Worm (Caenorhabditis elegans) whole organism, late embryonic: ENCODE data around the gene C50E3.7.

Experiments used
- C08G9.2 ChIP-seq: sonication (generic microtip); optimal IDR thresholded peaks from 2 replicates; lab custom pipeline; 2016; ENCODE audit warnings: mild to moderate bottlenecking, missing genetic modification characterization, moderate library complexity, missing compliant biosample characterization
- C38D4.7 ChIP-seq: fragments of 200-800 bp; sonication (Bioruptor generic); optimal IDR thresholded peaks from 2 replicates; lab custom pipeline; 2018; ENCODE audit warnings: mild to moderate bottlenecking, missing genetic modification characterization, moderate library complexity, missing compliant biosample characterization
- K02D7.2 ChIP-seq: sonication (generic microtip); optimal IDR thresholded peaks from 2 replicates; lab custom pipeline; 2017; ENCODE audit warnings: mild to moderate bottlenecking, missing genetic modification characterization, missing compliant biosample characterization
- K09A11.1 ChIP-seq: sonication (generic microtip); optimal IDR thresholded peaks from 2 replicates; lab custom pipeline; 2017; ENCODE audit warnings: antibody characterized with exemption, mild to moderate bottlenecking, missing genetic modification characterization, missing compliant biosample characterization; ENCODE audit not compliant: insufficient read depth
- ceh-18 ChIP-seq: sonication (generic microtip); optimal IDR thresholded peaks from 2 replicates; lab custom pipeline; 2016; ENCODE audit warnings: missing genetic modification characterization, missing compliant biosample characterization
- ceh-19 ChIP-seq: fragments of 200-800 bp; sonication (Bioruptor generic); optimal IDR thresholded peaks from 2 replicates; lab custom pipeline; 2018; ENCODE audit warnings: mild to moderate bottlenecking, missing genetic modification characterization, missing compliant biosample characterization
- ceh-22 ChIP-seq: sonication (generic microtip); optimal IDR thresholded peaks from 2 replicates; lab custom pipeline; 2017; ENCODE audit warnings: missing biosample characterization, missing genetic modification characterization
- ceh-24 ChIP-seq: sonication (generic microtip); optimal IDR thresholded peaks from 2 replicates; lab custom pipeline; 2016; ENCODE audit warnings: mild to moderate bottlenecking, missing genetic modification characterization, missing compliant biosample characterization
- ceh-34 ChIP-seq: sonication (generic microtip); optimal IDR thresholded peaks from 2 replicates; lab custom pipeline; 2016; ENCODE audit warnings: mild to moderate bottlenecking, missing genetic modification characterization, missing compliant biosample characterization
- ceh-6 ChIP-seq: fragments of 200-800 bp; sonication (Bioruptor generic); optimal IDR thresholded peaks from 2 replicates; lab custom pipeline; 2018; ENCODE audit warnings: mild to moderate bottlenecking, missing genetic modification characterization, missing compliant biosample characterization
- che-1 ChIP-seq: sonication (generic microtip); optimal IDR thresholded peaks from 2 replicates; lab custom pipeline; 2016; ENCODE audit warnings: mild to moderate bottlenecking, missing genetic modification characterization, missing compliant biosample characterization
- elt-2 ChIP-seq: sonication (generic microtip); optimal IDR thresholded peaks from 2 replicates; lab custom pipeline; 2016; ENCODE audit warnings: missing genetic modification reagents, missing genetic modification characterization, missing compliant biosample characterization
- hlh-13 ChIP-seq: fragments of 200-800 bp; sonication (Bioruptor generic); optimal IDR thresholded peaks from 2 replicates; lab custom pipeline; 2018; ENCODE audit warnings: mild to moderate bottlenecking, missing genetic modification characterization, missing compliant biosample characterization
- hlh-15 ChIP-seq: sonication (generic microtip); optimal IDR thresholded peaks from 2 replicates; lab custom pipeline; 2016; ENCODE audit warnings: missing genetic modification characterization, missing compliant biosample characterization
- hlh-8 ChIP-seq: sonication (generic microtip); optimal IDR thresholded peaks from 2 replicates; lab custom pipeline; 2016; ENCODE audit warnings: missing genotype, missing genetic modification characterization, missing compliant biosample characterization
- lim-6 ChIP-seq: sonication (generic microtip); optimal IDR thresholded peaks from 2 replicates; lab custom pipeline; 2016; ENCODE audit warnings: missing genetic modification characterization, missing compliant biosample characterization
- madf-2 ChIP-seq: sonication (generic microtip); optimal IDR thresholded peaks from 2 replicates; lab custom pipeline; 2017; ENCODE audit warnings: missing genetic modification characterization, missing compliant biosample characterization
- nfya-1 ChIP-seq: sonication (generic microtip); optimal IDR thresholded peaks from 2 replicates; lab custom pipeline; 2017; ENCODE audit warnings: missing genetic modification characterization, mild to moderate bottlenecking, missing compliant biosample characterization, antibody characterized with exemption, moderate library complexity
- nhr-232 ChIP-seq: sonication (generic microtip); optimal IDR thresholded peaks from 2 replicates; lab custom pipeline; 2016; ENCODE audit warnings: missing genetic modification characterization, missing compliant biosample characterization
- npax-4 ChIP-seq: sonication (generic microtip); optimal IDR thresholded peaks from 2 replicates; lab custom pipeline; 2016; ENCODE audit warnings: missing genetic modification characterization, missing compliant biosample characterization
- pag-3 ChIP-seq: sonication (generic microtip); optimal IDR thresholded peaks from 2 replicates; lab custom pipeline; 2016; ENCODE audit warnings: missing compliant biosample characterization, missing genetic modification characterization, borderline replicate concordance
- pat-9 ChIP-seq: fragments of 200-800 bp; sonication (Bioruptor generic); optimal IDR thresholded peaks from 2 replicates; lab custom pipeline; 2018; ENCODE audit warnings: mild to moderate bottlenecking, missing genetic modification characterization, moderate library complexity, missing compliant biosample characterization
- pax-1 ChIP-seq: fragments of 150-350 bp; optimal IDR thresholded peaks from 2 replicates; lab custom pipeline; 2014; ENCODE audit warnings: missing biosample characterization, missing genetic modification characterization
- pha-2 ChIP-seq: sonication (generic microtip); optimal IDR thresholded peaks from 2 replicates; lab custom pipeline; 2017; ENCODE audit warnings: mild to moderate bottlenecking, missing genetic modification characterization, missing compliant biosample characterization
- pha-4 ChIP-seq: fragments of 150-350 bp; optimal IDR thresholded peaks from 2 replicates; lab custom pipeline; 2018; ENCODE audit warnings: missing biosample characterization, missing genetic modification reagents, missing genetic modification characterization
- ref-2 ChIP-seq: sonication (generic microtip); optimal IDR thresholded peaks from 2 replicates; lab custom pipeline; 2016; ENCODE audit warnings: missing genetic modification characterization, missing compliant biosample characterization
- rnt-1 ChIP-seq: sonication (generic microtip); optimal IDR thresholded peaks from 2 replicates; lab custom pipeline; 2016; ENCODE audit warnings: missing genetic modification characterization, missing compliant biosample characterization
- sdc-2 ChIP-seq: sonication (generic microtip); optimal IDR thresholded peaks from 2 replicates; lab custom pipeline; 2016; ENCODE audit warnings: missing genotype, missing genetic modification characterization, missing compliant biosample characterization
- sox-2 ChIP-seq: fragments of 200-800 bp; sonication (Bioruptor generic); IDR thresholded peaks from 2 replicates; pipeline ENCODE4 v1.3.6; 2022; ENCODE audit warnings: missing genetic modification reagents, missing genetic modification characterization, missing compliant biosample characterization
- sox-4 ChIP-seq: sonication (generic microtip); optimal IDR thresholded peaks from 2 replicates; lab custom pipeline; 2017; ENCODE audit warnings: mild to moderate bottlenecking, missing genetic modification characterization, inconsistent platforms, missing compliant biosample characterization
- tbx-7 ChIP-seq: sonication (generic microtip); optimal IDR thresholded peaks from 2 replicates; lab custom pipeline; 2016; ENCODE audit warnings: missing genotype, missing genetic modification characterization, missing compliant biosample characterization
- unc-3 ChIP-seq, 2 experiments: fragments of 200-800 bp in 1 of 2; sonication (Bioruptor generic) in 1 of 2; sonication (generic microtip) in 1 of 2; conservative IDR thresholded peaks in 1 of 2; optimal IDR thresholded peaks in 1 of 2; 2 replicates each; pipeline versions ENCODE4 v1.3.6 to Lab custom; 2016 to 2022; ENCODE audit warnings: missing compliant biosample characterization in 2 of 2, missing genetic modification characterization in 2 of 2, missing genetic modification reagents in 1 of 2
- unc-42 ChIP-seq: sonication (generic microtip); optimal IDR thresholded peaks from 2 replicates; lab custom pipeline; 2016; ENCODE audit warnings: missing genotype, missing genetic modification characterization, missing compliant biosample characterization
- unc-86 ChIP-seq: sonication (generic microtip); optimal IDR thresholded peaks from 2 replicates; lab custom pipeline; 2016; ENCODE audit warnings: missing genetic modification characterization, missing compliant biosample characterization
- zip-5 ChIP-seq: sonication (generic microtip); optimal IDR thresholded peaks from 2 replicates; lab custom pipeline; 2016; ENCODE audit warnings: missing genetic modification characterization, missing compliant biosample characterization
- ztf-16 ChIP-seq: sonication (generic microtip); optimal IDR thresholded peaks from 2 replicates; lab custom pipeline; 2017; ENCODE audit warnings: missing genetic modification characterization, missing compliant biosample characterization

C50E3.7 gene

ce11 chrV:7618114-7618513 lies 19.9 kb upstream of the C50E3.7 start, which contains the start of gene C50E3.15:
C50E3.15 (plus strand) TSS chrV:7618414.
- TF ChIP-seq pha-4 = no peak
- TF ChIP-seq pha-2 (tag; lab: Kevin White, UChicago) = no peak
- no peak for TF ChIP-seq K02D7.2 (tag; lab: Kevin White, UChicago)
- no peak for TF ChIP-seq hlh-8 (tag; lab: Kevin White, UChicago)
- no peak for TF ChIP-seq nfya-1 (tag; lab: Kevin White, UChicago)
- no peak for TF ChIP-seq C38D4.7 (GFP tag; lab: Kevin White, UChicago)
- TF ChIP-seq unc-42 (tag; lab: Kevin White, UChicago) = no peak
- TF ChIP-seq lim-6 = no peak
- TF ChIP-seq tbx-7 (tag; lab: Kevin White, UChicago) = no peak
- TF ChIP-seq zip-5 (tag; lab: Kevin White, UChicago) = no peak
- TF ChIP-seq ztf-16 (tag; lab: Kevin White, UChicago) = no peak
- no peak for TF ChIP-seq sdc-2
- no peak for TF ChIP-seq unc-86 (tag; lab: Kevin White, UChicago)
- TF ChIP-seq ceh-22 (tag; lab: Kevin White, UChicago) = no peak

ce11 chrV:7612044-7612443 lies 13.9 kb upstream of the C50E3.7 start, which contains the start of gene clec-215:
clec-215 (plus strand) TSS chrV:7612344.
- TF ChIP-seq pax-1 (no peak), hlh-13 (GFP tag; lab: Kevin White, UChicago) (no peak), ceh-19 (GFP tag; lab: Kevin White, UChicago) (no peak), ztf-16 (tag; lab: Kevin White, UChicago) (no peak), K02D7.2 (tag; lab: Kevin White, UChicago) (no peak), sdc-2 (no peak), hlh-8 (tag; lab: Kevin White, UChicago) (no peak)

- no peak for TF ChIP-seq che-1 (tag; lab: Kevin White, UChicago)
- TF ChIP-seq hlh-15 = no peak
- TF ChIP-seq rnt-1 (tag; lab: Kevin White, UChicago) = no peak
Measured at ce11 chrV:7609698-7610420, 11.7 kb upstream of the C50E3.7 start, which contains the start of the genes folt-3 and clec-214. folt-3 (minus strand) TSS chrV:7609748. clec-214 (plus strand) TSS chrV:7610370.

- no peak for TF ChIP-seq ceh-6 (GFP tag; lab: Kevin White, UChicago)
- no peak for TF ChIP-seq sox-2 (GFP tag; lab: Robert Waterston, UW)
- TF ChIP-seq hlh-8 (tag; lab: Kevin White, UChicago) = no peak
- TF ChIP-seq pag-3 (tag; lab: Kevin White, UChicago) = no peak
- no peak for TF ChIP-seq ref-2 (tag; lab: Kevin White, UChicago)
- no peak for TF ChIP-seq sox-4 (tag; lab: Kevin White, UChicago)
- no peak for TF ChIP-seq elt-2 (tag; lab: Kevin White, UChicago)
- TF ChIP-seq npax-4 (tag; lab: Kevin White, UChicago) = no peak
- TF ChIP-seq madf-2 (tag; lab: Kevin White, UChicago) = no peak
- no peak for TF ChIP-seq ceh-34
- TF ChIP-seq nhr-232 (tag; lab: Kevin White, UChicago) = no peak
- TF ChIP-seq C08G9.2 (tag; lab: Kevin White, UChicago) = no peak
- no peak for TF ChIP-seq unc-3 (GFP tag; conservative IDR thresholded peaks at IDR 0.05; lab: Robert Waterston, UW)
- no peak for TF ChIP-seq unc-3 (tag; optimal IDR thresholded peaks at IDR 0.05; lab: Kevin White, UChicago)
- TF ChIP-seq ceh-24 (tag; lab: Kevin White, UChicago) = no peak
- TF ChIP-seq pat-9 (tag; lab: Kevin White, UChicago) = no peak
- TF ChIP-seq K09A11.1 (tag; lab: Kevin White, UChicago) = no peak
- no peak for TF ChIP-seq pax-1
- no peak for TF ChIP-seq tbx-7 (tag; lab: Kevin White, UChicago)
- no peak for TF ChIP-seq ceh-18 (tag; lab: Kevin White, UChicago)
Measured at ce11 chrV:7604858-7605257, 6.7 kb upstream of the C50E3.7 start, which contains the start of gene clec-213. clec-213 (plus strand) TSS chrV:7605158.
